Worm (Caenorhabditis elegans) whole organism, early embryonic: ENCODE data around the gene C17A2.3.

ENCODE experiments used
- F13C5.2 ChIP-seq: sonication (generic microtip); optimal IDR thresholded peaks from 2 replicates; lab custom pipeline; 2017; ENCODE audit warnings: mild to moderate bottlenecking, missing genetic modification characterization, inconsistent platforms, missing compliant biosample characterization
- aly-1 ChIP-seq: sonication (generic microtip); optimal IDR thresholded peaks from 2 replicates; lab custom pipeline; 2016; ENCODE audit warnings: missing genetic modification characterization, missing compliant biosample characterization
- ama-1 ChIP-seq: fragments of 150-350 bp; optimal IDR thresholded peaks from 2 replicates; lab custom pipeline; 2014
- ceh-13 ChIP-seq: fragments of 200-800 bp; sonication (Bioruptor generic); optimal IDR thresholded peaks from 2 replicates; lab custom pipeline; 2018; ENCODE audit warnings: mild to moderate bottlenecking, missing genetic modification characterization, missing compliant biosample characterization
- ceh-36 ChIP-seq: sonication (generic microtip); optimal IDR thresholded peaks from 2 replicates; lab custom pipeline; 2016; ENCODE audit warnings: missing genetic modification characterization, inconsistent platforms, missing compliant biosample characterization
- ets-7 ChIP-seq: sonication (generic microtip); optimal IDR thresholded peaks from 2 replicates; lab custom pipeline; 2016; ENCODE audit warnings: missing genotype, missing genetic modification characterization, missing compliant biosample characterization
- flt-1 ChIP-seq: fragments of 200-800 bp; sonication (Bioruptor generic); IDR thresholded peaks from 2 replicates; pipeline ENCODE4 v1.3.6; 2022; ENCODE audit warnings: missing genetic modification characterization, missing compliant biosample characterization
- hmg-4 ChIP-seq: fragments of 200-800 bp; sonication (Bioruptor generic); optimal IDR thresholded peaks from 2 replicates; lab custom pipeline; 2018; ENCODE audit warnings: mild to moderate bottlenecking, missing genetic modification characterization, missing compliant biosample characterization
- hnd-1 ChIP-seq: sonication (generic microtip); optimal IDR thresholded peaks from 2 replicates; lab custom pipeline; 2016; ENCODE audit warnings: missing genetic modification characterization, missing compliant biosample characterization
- pes-1 ChIP-seq: fragments of 200-800 bp; sonication (Bioruptor generic); IDR thresholded peaks from 2 replicates; pipeline ENCODE4 v1.3.6; 2022; ENCODE audit warnings: missing genetic modification reagents, missing genetic modification characterization, missing compliant biosample characterization
- tbx-11 ChIP-seq: fragments of 200-800 bp; sonication (Bioruptor generic); IDR thresholded peaks from 2 replicates; pipeline ENCODE4 v1.3.6; 2022; ENCODE audit warnings: missing genetic modification characterization, missing compliant biosample characterization
- tbx-37 ChIP-seq: fragments of 200-800 bp; sonication (Bioruptor generic); conservative IDR thresholded peaks from 2 replicates; pipeline ENCODE4 v1.3.6; 2022; ENCODE audit warnings: missing genetic modification reagents, missing genetic modification characterization, missing compliant biosample characterization
- tra-4 ChIP-seq: sonication (generic microtip); optimal IDR thresholded peaks from 2 replicates; lab custom pipeline; 2017; ENCODE audit warnings: missing genetic modification characterization, missing compliant biosample characterization

- TF ChIP-seq F13C5.2 (tag; lab: Kevin White, UChicago), result no peak
- TF ChIP-seq ceh-36, result no peak
- TF ChIP-seq tbx-11 (GFP tag; lab: Robert Waterston, UW), result no peak
- no peak for TF ChIP-seq ama-1 (lab: Kevin White, UChicago)
- TF ChIP-seq flt-1 (GFP tag; lab: Robert Waterston, UW), result no peak
- no peak for TF ChIP-seq tra-4
- TF ChIP-seq aly-1 (tag; lab: Kevin White, UChicago), result no peak
- no peak for TF ChIP-seq hmg-4 (GFP tag; lab: Kevin White, UChicago)
- TF ChIP-seq ets-7 (tag; lab: Kevin White, UChicago), result no peak
- no peak for TF ChIP-seq pes-1 (GFP tag; lab: Robert Waterston, UW)
- TF ChIP-seq tbx-37 (GFP tag; lab: Robert Waterston, UW), result no peak
- TF ChIP-seq hnd-1 (tag; lab: Kevin White, UChicago), result no peak
- TF ChIP-seq ceh-13 (GFP tag; lab: Kevin White, UChicago), result no peak
Measured at ce11 chrII:3860826-3861225, 17.4 kb downstream of the C17A2.3 start, which contains the start of gene oac-11.
